Worm (Caenorhabditis elegans) whole organism, late embryonic: ENCODE data around the gene mdt-26.
A peak's percentile ranks its signal among the peaks of the same experiment; 100 is the strongest.

Experiments used
- C08G9.2 ChIP-seq: sonication (generic microtip); optimal IDR thresholded peaks from 2 replicates; lab custom pipeline; 2016; ENCODE audit warnings: mild to moderate bottlenecking, missing genetic modification characterization, moderate library complexity, missing compliant biosample characterization
- C38D4.7 ChIP-seq: fragments of 200-800 bp; sonication (Bioruptor generic); optimal IDR thresholded peaks from 2 replicates; lab custom pipeline; 2018; ENCODE audit warnings: mild to moderate bottlenecking, missing genetic modification characterization, moderate library complexity, missing compliant biosample characterization
- K02D7.2 ChIP-seq: sonication (generic microtip); optimal IDR thresholded peaks from 2 replicates; lab custom pipeline; 2017; ENCODE audit warnings: mild to moderate bottlenecking, missing genetic modification characterization, missing compliant biosample characterization
- T23F11.4 ChIP-seq: fragments of 200-800 bp; sonication (Bioruptor generic); optimal IDR thresholded peaks from 2 replicates; lab custom pipeline; 2018; ENCODE audit warnings: mild to moderate bottlenecking, missing genetic modification characterization, missing compliant biosample characterization
- Y22D7AL.16 ChIP-seq: sonication (generic microtip); optimal IDR thresholded peaks from 2 replicates; lab custom pipeline; 2016; ENCODE audit warnings: missing genetic modification characterization, missing compliant biosample characterization
- ahr-1 ChIP-seq: sonication (generic microtip); optimal IDR thresholded peaks from 2 replicates; lab custom pipeline; 2016; ENCODE audit warnings: missing genetic modification characterization, missing compliant biosample characterization
- ama-1 ChIP-seq: fragments of 150-350 bp; optimal IDR thresholded peaks from 2 replicates; lab custom pipeline; 2014
- ceh-14 ChIP-seq: sonication (generic microtip); optimal IDR thresholded peaks from 2 replicates; lab custom pipeline; 2016; ENCODE audit warnings: missing genotype, missing genetic modification characterization, missing compliant biosample characterization
- ceh-18 ChIP-seq: sonication (generic microtip); optimal IDR thresholded peaks from 2 replicates; lab custom pipeline; 2016; ENCODE audit warnings: missing genetic modification characterization, missing compliant biosample characterization
- ceh-19 ChIP-seq: fragments of 200-800 bp; sonication (Bioruptor generic); optimal IDR thresholded peaks from 2 replicates; lab custom pipeline; 2018; ENCODE audit warnings: mild to moderate bottlenecking, missing genetic modification characterization, missing compliant biosample characterization
- ceh-2 ChIP-seq: sonication (generic microtip); optimal IDR thresholded peaks from 2 replicates; lab custom pipeline; 2016; ENCODE audit warnings: missing genotype, missing genetic modification characterization, missing compliant biosample characterization
- ceh-22 ChIP-seq: sonication (generic microtip); optimal IDR thresholded peaks from 2 replicates; lab custom pipeline; 2017; ENCODE audit warnings: missing biosample characterization, missing genetic modification characterization
- ceh-24 ChIP-seq: sonication (generic microtip); optimal IDR thresholded peaks from 2 replicates; lab custom pipeline; 2016; ENCODE audit warnings: mild to moderate bottlenecking, missing genetic modification characterization, missing compliant biosample characterization
- ceh-30 ChIP-seq: fragments of 150-350 bp; optimal IDR thresholded peaks from 2 replicates; lab custom pipeline; 2014; ENCODE audit warnings: missing biosample characterization, missing genetic modification characterization
- ceh-31 ChIP-seq: sonication (generic microtip); optimal IDR thresholded peaks from 2 replicates; lab custom pipeline; 2016; ENCODE audit warnings: missing genetic modification characterization, missing compliant biosample characterization
- ceh-34 ChIP-seq: sonication (generic microtip); optimal IDR thresholded peaks from 2 replicates; lab custom pipeline; 2016; ENCODE audit warnings: mild to moderate bottlenecking, missing genetic modification characterization, missing compliant biosample characterization
- ceh-45 ChIP-seq: fragments of 200-800 bp; sonication (Bioruptor generic); IDR thresholded peaks from 2 replicates; pipeline ENCODE4 v1.3.6; 2022; ENCODE audit warnings: missing genetic modification reagents, missing genetic modification characterization, missing compliant biosample characterization
- ceh-6 ChIP-seq: fragments of 200-800 bp; sonication (Bioruptor generic); optimal IDR thresholded peaks from 2 replicates; lab custom pipeline; 2018; ENCODE audit warnings: mild to moderate bottlenecking, missing genetic modification characterization, missing compliant biosample characterization
- ceh-9 ChIP-seq: sonication (generic microtip); optimal IDR thresholded peaks from 2 replicates; lab custom pipeline; 2016; ENCODE audit warnings: mild to moderate bottlenecking, missing genetic modification characterization, inconsistent platforms, missing compliant biosample characterization
- dmd-4 ChIP-seq: sonication (generic microtip); optimal IDR thresholded peaks from 2 replicates; lab custom pipeline; 2016; ENCODE audit warnings: borderline replicate concordance, missing genetic modification characterization, missing compliant biosample characterization
- dve-1 ChIP-seq: sonication (generic microtip); optimal IDR thresholded peaks from 2 replicates; lab custom pipeline; 2017; ENCODE audit warnings: antibody characterized with exemption, mild to moderate bottlenecking, missing genetic modification characterization, missing compliant biosample characterization
- elt-2 ChIP-seq: sonication (generic microtip); optimal IDR thresholded peaks from 2 replicates; lab custom pipeline; 2016; ENCODE audit warnings: missing genetic modification reagents, missing genetic modification characterization, missing compliant biosample characterization
- elt-4 ChIP-seq: sonication (generic microtip); optimal IDR thresholded peaks from 2 replicates; lab custom pipeline; 2016; ENCODE audit warnings: missing genetic modification characterization, missing compliant biosample characterization
- fkh-10 ChIP-seq: fragments of 150-350 bp; optimal IDR thresholded peaks from 2 replicates; lab custom pipeline; 2014; ENCODE audit warnings: missing biosample characterization, missing genetic modification reagents, missing genetic modification characterization
- fkh-6 ChIP-seq: sonication (generic microtip); optimal IDR thresholded peaks from 2 replicates; lab custom pipeline; 2016; ENCODE audit warnings: missing genetic modification characterization, missing compliant biosample characterization
- hlh-15 ChIP-seq: sonication (generic microtip); optimal IDR thresholded peaks from 2 replicates; lab custom pipeline; 2016; ENCODE audit warnings: missing genetic modification characterization, missing compliant biosample characterization
- hlh-30 ChIP-seq: sonication (generic microtip); optimal IDR thresholded peaks from 2 replicates; lab custom pipeline; 2017; ENCODE audit warnings: antibody characterized with exemption, missing genetic modification characterization, missing compliant biosample characterization; ENCODE audit not compliant: insufficient read depth
- lim-6 ChIP-seq: sonication (generic microtip); optimal IDR thresholded peaks from 2 replicates; lab custom pipeline; 2016; ENCODE audit warnings: missing genetic modification characterization, missing compliant biosample characterization
- madf-2 ChIP-seq: sonication (generic microtip); optimal IDR thresholded peaks from 2 replicates; lab custom pipeline; 2017; ENCODE audit warnings: missing genetic modification characterization, missing compliant biosample characterization
- mec-3 ChIP-seq: sonication (generic microtip); optimal IDR thresholded peaks from 2 replicates; lab custom pipeline; 2016; ENCODE audit warnings: borderline replicate concordance, missing genetic modification characterization, missing compliant biosample characterization
- nfya-1 ChIP-seq: sonication (generic microtip); optimal IDR thresholded peaks from 2 replicates; lab custom pipeline; 2017; ENCODE audit warnings: missing genetic modification characterization, mild to moderate bottlenecking, missing compliant biosample characterization, antibody characterized with exemption, moderate library complexity
- nhr-11 ChIP-seq: fragments of 150-350 bp; optimal IDR thresholded peaks from 2 replicates; lab custom pipeline; 2014; ENCODE audit warnings: missing biosample characterization, missing genetic modification characterization
- nhr-232 ChIP-seq: sonication (generic microtip); optimal IDR thresholded peaks from 2 replicates; lab custom pipeline; 2016; ENCODE audit warnings: missing genetic modification characterization, missing compliant biosample characterization
- npax-4 ChIP-seq: sonication (generic microtip); optimal IDR thresholded peaks from 2 replicates; lab custom pipeline; 2016; ENCODE audit warnings: missing genetic modification characterization, missing compliant biosample characterization
- odd-2 ChIP-seq: sonication (generic microtip); optimal IDR thresholded peaks from 2 replicates; lab custom pipeline; 2017; ENCODE audit warnings: antibody characterized with exemption, mild to moderate bottlenecking, missing genetic modification characterization, missing compliant biosample characterization
- pag-3 ChIP-seq: sonication (generic microtip); optimal IDR thresholded peaks from 2 replicates; lab custom pipeline; 2016; ENCODE audit warnings: missing compliant biosample characterization, missing genetic modification characterization, borderline replicate concordance
- pat-9 ChIP-seq: fragments of 200-800 bp; sonication (Bioruptor generic); optimal IDR thresholded peaks from 2 replicates; lab custom pipeline; 2018; ENCODE audit warnings: mild to moderate bottlenecking, missing genetic modification characterization, moderate library complexity, missing compliant biosample characterization
- pax-1 ChIP-seq: fragments of 150-350 bp; optimal IDR thresholded peaks from 2 replicates; lab custom pipeline; 2014; ENCODE audit warnings: missing biosample characterization, missing genetic modification characterization
- pha-2 ChIP-seq: sonication (generic microtip); optimal IDR thresholded peaks from 2 replicates; lab custom pipeline; 2017; ENCODE audit warnings: mild to moderate bottlenecking, missing genetic modification characterization, missing compliant biosample characterization
- pha-4 ChIP-seq: fragments of 150-350 bp; optimal IDR thresholded peaks from 2 replicates; lab custom pipeline; 2018; ENCODE audit warnings: missing biosample characterization, missing genetic modification reagents, missing genetic modification characterization
- pros-1 ChIP-seq: fragments of 150-350 bp; optimal IDR thresholded peaks from 2 replicates; lab custom pipeline; 2014; ENCODE audit warnings: missing biosample characterization, missing genetic modification reagents, missing genetic modification characterization
- ref-2 ChIP-seq: sonication (generic microtip); optimal IDR thresholded peaks from 2 replicates; lab custom pipeline; 2016; ENCODE audit warnings: missing genetic modification characterization, missing compliant biosample characterization
- rnt-1 ChIP-seq: sonication (generic microtip); optimal IDR thresholded peaks from 2 replicates; lab custom pipeline; 2016; ENCODE audit warnings: missing genetic modification characterization, missing compliant biosample characterization
- sdc-2 ChIP-seq: sonication (generic microtip); optimal IDR thresholded peaks from 2 replicates; lab custom pipeline; 2016; ENCODE audit warnings: missing genotype, missing genetic modification characterization, missing compliant biosample characterization
- sox-2 ChIP-seq: fragments of 200-800 bp; sonication (Bioruptor generic); IDR thresholded peaks from 2 replicates; pipeline ENCODE4 v1.3.6; 2022; ENCODE audit warnings: missing genetic modification reagents, missing genetic modification characterization, missing compliant biosample characterization
- sox-4 ChIP-seq: sonication (generic microtip); optimal IDR thresholded peaks from 2 replicates; lab custom pipeline; 2017; ENCODE audit warnings: mild to moderate bottlenecking, missing genetic modification characterization, inconsistent platforms, missing compliant biosample characterization
- tbx-7 ChIP-seq: sonication (generic microtip); optimal IDR thresholded peaks from 2 replicates; lab custom pipeline; 2016; ENCODE audit warnings: missing genotype, missing genetic modification characterization, missing compliant biosample characterization
- unc-42 ChIP-seq: sonication (generic microtip); optimal IDR thresholded peaks from 2 replicates; lab custom pipeline; 2016; ENCODE audit warnings: missing genotype, missing genetic modification characterization, missing compliant biosample characterization
- unc-55 ChIP-seq: sonication (generic microtip); optimal IDR thresholded peaks from 2 replicates; lab custom pipeline; 2017; ENCODE audit warnings: missing biosample characterization, missing genetic modification reagents, missing genetic modification characterization
- unc-86 ChIP-seq: sonication (generic microtip); optimal IDR thresholded peaks from 2 replicates; lab custom pipeline; 2016; ENCODE audit warnings: missing genetic modification characterization, missing compliant biosample characterization
- zip-5 ChIP-seq: sonication (generic microtip); optimal IDR thresholded peaks from 2 replicates; lab custom pipeline; 2016; ENCODE audit warnings: missing genetic modification characterization, missing compliant biosample characterization

Gene mdt-26

ce11 chrII:5660736-5661734, at the start of gene mdt-26, which contains the start of gene ift-43:
TSS of gene mdt-26 (plus strand) at chrII:5661181.
TSS of gene ift-43 (minus strand) at chrII:5660786.
- TF ChIP-seq elt-2 (peak; percentile 67), ceh-2 (tag; lab: Kevin White, UChicago) (no peak), hlh-30 (tag; lab: Kevin White, UChicago) (peak; percentile 52), ceh-31 (tag; lab: Kevin White, UChicago) (peak; percentile 78), pha-4 (tag; lab: Kevin White, UChicago) (no peak), zip-5 (tag; lab: Kevin White, UChicago) (no peak), ahr-1 (tag; lab: Kevin White, UChicago) (no peak), odd-2 (tag; lab: Kevin White, UChicago) (no peak), unc-42 (tag; lab: Kevin White, UChicago) (peak; percentile 58), dve-1 (tag; lab: Kevin White, UChicago) (peak; percentile 27), sdc-2 (tag; lab: Kevin White, UChicago) (peak; percentile 41), pha-2 (tag; lab: Kevin White, UChicago) (peak; percentile 29), ceh-19 (GFP tag; lab: Kevin White, UChicago) (peak; percentile 4), ceh-30 (tag; lab: Kevin White, UChicago) (no peak), ama-1 (peak; percentile 98), hlh-15 (tag; lab: Kevin White, UChicago) (no peak), elt-4 (tag; lab: Kevin White, UChicago) (no peak), fkh-10 (no peak), ceh-9 (no peak), unc-55 (GFP tag; lab: Kevin White, UChicago) (peak; percentile 70), rnt-1 (tag; lab: Kevin White, UChicago) (peak; percentile 57), ceh-14 (tag; lab: Kevin White, UChicago) (peak; percentile 11), ceh-45 (peak; percentile 58; the same call in 1 of the 2 replicates), pat-9 (tag; lab: Kevin White, UChicago) (peak; percentile 14), K02D7.2 (no peak), ceh-22 (peak; percentile 53), nfya-1 (tag; lab: Kevin White, UChicago) (peak; percentile 100), tbx-7 (peak; percentile 14), pax-1 (tag; lab: Kevin White, UChicago) (peak; percentile 37), sox-2 (GFP tag; lab: Robert Waterston, UW) (peak; percentile 17; the same call in 1 of the 2 replicates), ceh-34 (tag; lab: Kevin White, UChicago) (peak; percentile 9), ceh-6 (GFP tag; lab: Kevin White, UChicago) (peak; percentile 33), mec-3 (tag; lab: Kevin White, UChicago) (no peak), nhr-11 (tag; lab: Kevin White, UChicago) (no peak), unc-86 (tag; lab: Kevin White, UChicago) (no peak), pros-1 (tag; lab: Kevin White, UChicago) (peak; percentile 55), T23F11.4 (GFP tag; lab: Kevin White, UChicago) (no peak), C38D4.7 (GFP tag; lab: Kevin White, UChicago) (no peak), ref-2 (tag; lab: Kevin White, UChicago) (peak; percentile 30), pag-3 (tag; lab: Kevin White, UChicago) (no peak), npax-4 (tag; lab: Kevin White, UChicago) (no peak), Y22D7AL.16 (tag; lab: Kevin White, UChicago) (no peak), fkh-6 (tag; lab: Kevin White, UChicago) (peak; percentile 56), dmd-4 (no peak), madf-2 (tag; lab: Kevin White, UChicago) (peak; percentile 55), ceh-18 (peak; percentile 17), C08G9.2 (no peak), ceh-24 (tag; lab: Kevin White, UChicago) (no peak), sox-4 (tag; lab: Kevin White, UChicago) (peak; percentile 60), nhr-232 (tag; lab: Kevin White, UChicago) (peak; percentile 17), lim-6 (tag; lab: Kevin White, UChicago) (no peak)
